Fruit fly (Drosophila melanogaster) whole organism, prepupa: Measurements from ENCODE around the gene CG12589.
A peak's percentile ranks its signal among the peaks of the same experiment; 100 is the strongest.

ENCODE experiments used
- Blimp-1 ChIP-seq: fragments of 200-800 bp; sonication (Bioruptor generic); optimal IDR thresholded peaks from 3 replicates; lab custom pipeline; 2017; ENCODE audit warnings: missing biosample characterization, missing genetic modification characterization, mild to moderate bottlenecking, moderate library complexity, missing genetic modification reagents
- CG10631 ChIP-seq: fragments of 200-800 bp; sonication (Bioruptor generic); optimal IDR thresholded peaks from 2 replicates; lab custom pipeline; 2016; ENCODE audit warnings: missing biosample characterization, missing genetic modification characterization
- CG10669 ChIP-seq: fragments of 200-800 bp; sonication (Bioruptor generic); optimal IDR thresholded peaks from 3 replicates; lab custom pipeline; 2018; ENCODE audit warnings: missing biosample characterization, mild to moderate bottlenecking, missing genetic modification characterization, moderate library complexity
- CG11294 ChIP-seq: fragments of 200-800 bp; sonication (Bioruptor generic); IDR thresholded peaks from 2 replicates; pipeline ENCODE4 v1.3.6; 2022; ENCODE audit warnings: missing biosample characterization, missing genetic modification characterization
- CG11762 ChIP-seq: fragments of 200-800 bp; sonication (Bioruptor generic); optimal IDR thresholded peaks from 3 replicates; lab custom pipeline; 2016; ENCODE audit warnings: missing biosample characterization, missing genetic modification characterization; ENCODE audit not compliant: insufficient read depth
- CG15336 ChIP-seq: fragments of 200-800 bp; sonication (Bioruptor generic); IDR thresholded peaks from 2 replicates; pipeline ENCODE4 v1.3.6; 2022; ENCODE audit warnings: missing biosample characterization, missing genetic modification characterization
- CG1621 ChIP-seq: fragments of 200-800 bp; sonication (Bioruptor generic); optimal IDR thresholded peaks from 3 replicates; lab custom pipeline; 2018; ENCODE audit warnings: missing biosample characterization, mild to moderate bottlenecking, missing genetic modification characterization
- CG16779 ChIP-seq: fragments of 200-800 bp; sonication (Bioruptor generic); optimal IDR thresholded peaks from 3 replicates; lab custom pipeline; 2017; ENCODE audit warnings: missing biosample characterization, mild to moderate bottlenecking, missing genetic modification characterization
- CG31627 ChIP-seq: fragments of 200-800 bp; sonication (Bioruptor generic); optimal IDR thresholded peaks from 3 replicates; lab custom pipeline; 2016; ENCODE audit warnings: missing biosample characterization, missing genetic modification characterization
- CG32006 ChIP-seq: fragments of 200-800 bp; sonication (Bioruptor generic); optimal IDR thresholded peaks from 3 replicates; lab custom pipeline; 2017; ENCODE audit warnings: missing biosample characterization, mild to moderate bottlenecking, missing genetic modification characterization
- CG34406 ChIP-seq: fragments of 200-800 bp; sonication (Bioruptor generic); optimal IDR thresholded peaks from 3 replicates; lab custom pipeline; 2016; ENCODE audit warnings: missing biosample characterization, missing genetic modification characterization
- CG4318 ChIP-seq: fragments of 200-800 bp; sonication (Bioruptor generic); optimal IDR thresholded peaks from 3 replicates; lab custom pipeline; 2017; ENCODE audit warnings: missing biosample characterization, mild to moderate bottlenecking, missing genetic modification characterization
- CG6163 ChIP-seq: fragments of 200-800 bp; sonication (Bioruptor generic); IDR thresholded peaks from 3 replicates; pipeline ENCODE4 v1.3.6; 2022; ENCODE audit warnings: missing biosample characterization, missing genetic modification characterization
- CG6792 ChIP-seq: fragments of 200-800 bp; sonication (Bioruptor generic); optimal IDR thresholded peaks from 3 replicates; lab custom pipeline; 2016; ENCODE audit warnings: missing biosample characterization, missing genetic modification characterization
- CG6854 ChIP-seq: fragments of 200-800 bp; sonication (Bioruptor generic); optimal IDR thresholded peaks from 2 replicates; lab custom pipeline; 2017; ENCODE audit warnings: missing biosample characterization, mild to moderate bottlenecking, missing genetic modification characterization
- CG7368 ChIP-seq: fragments of 200-800 bp; sonication (Bioruptor generic); optimal IDR thresholded peaks from 3 replicates; lab custom pipeline; 2016; ENCODE audit warnings: missing biosample characterization, missing genetic modification characterization
- CG8119 ChIP-seq: fragments of 200-800 bp; sonication (Bioruptor generic); IDR thresholded peaks from 3 replicates; pipeline ENCODE4 v1.3.6; 2022; ENCODE audit warnings: missing biosample characterization, missing genetic modification characterization
- CG8319 ChIP-seq: fragments of 200-800 bp; sonication (Bioruptor generic); optimal IDR thresholded peaks from 3 replicates; lab custom pipeline; 2016; ENCODE audit warnings: missing biosample characterization, missing genetic modification characterization
- CG8632 ChIP-seq: fragments of 200-800 bp; sonication (Bioruptor generic); optimal IDR thresholded peaks from 3 replicates; lab custom pipeline; 2016; ENCODE audit warnings: missing biosample characterization, missing genetic modification characterization
- CG9139 ChIP-seq: fragments of 200-800 bp; sonication (Bioruptor generic); optimal IDR thresholded peaks from 3 replicates; lab custom pipeline; 2017; ENCODE audit warnings: missing biosample characterization, mild to moderate bottlenecking, missing genetic modification characterization
- Eip75B ChIP-seq: fragments of 200-800 bp; sonication (Bioruptor generic); optimal IDR thresholded peaks from 3 replicates; lab custom pipeline; 2016; ENCODE audit warnings: missing biosample characterization, missing genetic modification characterization
- Eip78C ChIP-seq: fragments of 200-800 bp; sonication (Bioruptor generic); peaks from one replicate; lab custom pipeline; 2016; ENCODE audit warnings: missing biosample characterization, missing genetic modification characterization
- Eip93F ChIP-seq: fragments of 200-800 bp; sonication (Bioruptor generic); optimal IDR thresholded peaks from 2 replicates; lab custom pipeline; 2016; ENCODE audit warnings: missing biosample characterization, mild to moderate bottlenecking, missing genetic modification characterization
- Ets96B ChIP-seq: fragments of 200-800 bp; optimal IDR thresholded peaks from 2 replicates; lab custom pipeline; 2019; ENCODE audit warnings: missing biosample characterization, mild to moderate bottlenecking, missing genetic modification characterization, moderate library complexity
- Gug ChIP-seq: fragments of 200-800 bp; sonication (Bioruptor generic); IDR thresholded peaks from 2 replicates; pipeline ENCODE4 v1.3.6; 2022; ENCODE audit warnings: missing biosample characterization, missing genetic modification characterization
- Hr39 ChIP-seq: fragments of 200-800 bp; sonication (Bioruptor generic); optimal IDR thresholded peaks from 2 replicates; lab custom pipeline; 2016; ENCODE audit warnings: missing biosample characterization, missing genetic modification characterization
- Hr4 ChIP-seq: fragments of 200-800 bp; sonication (Bioruptor generic); optimal IDR thresholded peaks from 3 replicates; lab custom pipeline; 2016; ENCODE audit warnings: missing biosample characterization, missing genetic modification characterization
- Lpt ChIP-seq: fragments of 200-800 bp; sonication (Bioruptor generic); optimal IDR thresholded peaks from 3 replicates; lab custom pipeline; 2016; ENCODE audit warnings: missing biosample characterization, missing genetic modification characterization
- Met ChIP-seq: fragments of 200-800 bp; sonication (Bioruptor generic); optimal IDR thresholded peaks from 3 replicates; lab custom pipeline; 2016; ENCODE audit warnings: missing biosample characterization, missing genetic modification characterization
- OdsH ChIP-seq: fragments of 200-800 bp; sonication (Bioruptor generic); optimal IDR thresholded peaks from 3 replicates; lab custom pipeline; 2016; ENCODE audit warnings: missing biosample characterization, missing genetic modification characterization
- Smox ChIP-seq: fragments of 200-800 bp; sonication (Bioruptor generic); optimal IDR thresholded peaks from 3 replicates; lab custom pipeline; 2016; ENCODE audit warnings: missing biosample characterization, missing genetic modification characterization
- Sox14 ChIP-seq: fragments of 200-800 bp; sonication (Bioruptor generic); optimal IDR thresholded peaks from 3 replicates; lab custom pipeline; 2016; ENCODE audit warnings: missing biosample characterization, missing genetic modification characterization
- Sox15 ChIP-seq: fragments of 200-800 bp; sonication (Bioruptor generic); optimal IDR thresholded peaks from 3 replicates; lab custom pipeline; 2016; ENCODE audit warnings: missing biosample characterization, missing genetic modification characterization
- acj6 ChIP-seq: fragments of 200-800 bp; sonication (Bioruptor generic); optimal IDR thresholded peaks from 3 replicates; lab custom pipeline; 2016; ENCODE audit warnings: missing biosample characterization, missing genetic modification characterization
- dac ChIP-seq: fragments of 200-800 bp; sonication (Bioruptor generic); optimal IDR thresholded peaks from 2 replicates; lab custom pipeline; 2017; ENCODE audit warnings: missing biosample characterization, mild to moderate bottlenecking, missing genetic modification characterization
- dsx ChIP-seq: fragments of 200-800 bp; optimal IDR thresholded peaks from 3 replicates; lab custom pipeline; 2019; ENCODE audit warnings: missing biosample characterization, mild to moderate bottlenecking, missing genetic modification characterization, moderate library complexity; ENCODE audit not compliant: poor library complexity, severe bottlenecking
- esn ChIP-seq: fragments of 200-800 bp; sonication (Bioruptor generic); optimal IDR thresholded peaks from 2 replicates; lab custom pipeline; 2016; ENCODE audit warnings: missing biosample characterization, mild to moderate bottlenecking, missing genetic modification characterization, moderate library complexity
- fd85E ChIP-seq: fragments of 200-800 bp; sonication (Bioruptor generic); optimal IDR thresholded peaks from 3 replicates; lab custom pipeline; 2016; ENCODE audit warnings: missing biosample characterization, missing genetic modification characterization
- fkh ChIP-seq: fragments of 200-800 bp; sonication (Bioruptor generic); optimal IDR thresholded peaks from 3 replicates; lab custom pipeline; 2017; ENCODE audit warnings: missing biosample characterization, mild to moderate bottlenecking, missing genetic modification characterization, moderate library complexity
- lz ChIP-seq: fragments of 200-800 bp; sonication (Bioruptor generic); optimal IDR thresholded peaks from 3 replicates; lab custom pipeline; 2016; ENCODE audit warnings: missing biosample characterization, missing genetic modification characterization
- pdm3 ChIP-seq: fragments of 200-800 bp; sonication (Bioruptor generic); optimal IDR thresholded peaks from 3 replicates; lab custom pipeline; 2016; ENCODE audit warnings: missing biosample characterization, missing genetic modification characterization
- salr ChIP-seq, 2 experiments: fragments of 200-800 bp; sonication (Bioruptor generic); optimal IDR thresholded peaks; 3 replicates each; lab custom pipeline; 2016 to 2018; ENCODE audit warnings: missing biosample characterization in 2 of 2, missing genetic modification characterization in 2 of 2, mild to moderate bottlenecking in 1 of 2
- spab ChIP-seq: fragments of 200-800 bp; sonication (Bioruptor generic); optimal IDR thresholded peaks from 2 replicates; lab custom pipeline; 2017; ENCODE audit warnings: missing biosample characterization, mild to moderate bottlenecking, missing genetic modification characterization, missing genetic modification reagents
- ss ChIP-seq, 2 experiments: fragments of 200-800 bp; sonication (Bioruptor generic); optimal IDR thresholded peaks; 2 replicates in 1 of 2; 3 replicates in 1 of 2; lab custom pipeline; 2017 to 2018; ENCODE audit warnings: mild to moderate bottlenecking in 2 of 2, missing biosample characterization in 2 of 2, missing genetic modification characterization in 2 of 2, moderate library complexity in 1 of 2
- svp ChIP-seq: fragments of 200-800 bp; sonication (Bioruptor generic); peaks from one replicate; lab custom pipeline; 2016; ENCODE audit warnings: missing biosample characterization, missing genetic modification characterization
- topi ChIP-seq: fragments of 200-800 bp; sonication (Bioruptor generic); optimal IDR thresholded peaks from 3 replicates; lab custom pipeline; 2016; ENCODE audit warnings: missing biosample characterization, missing genetic modification characterization

The CG12589 gene

dm6 chr3R:5112814-5113486, 25.8 kb downstream of the CG12589 start (continued):
- peak; percentile 88 for TF ChIP-seq CG31627
- TF ChIP-seq salr (GFP tag; optimal IDR thresholded peaks at IDR 0.05; lab: Kevin White, UChicago): peak; percentile 97
- TF ChIP-seq Hr39 (GFP tag; lab: Kevin White, UChicago): peak; percentile 85
- peak; percentile 99 for TF ChIP-seq Eip78C
- TF ChIP-seq Sox15 (GFP tag; lab: Kevin White, UChicago): peak; percentile 81
- TF ChIP-seq CG9139 (GFP tag; lab: Kevin White, UChicago): peak; percentile 92
- peak; percentile 98 for TF ChIP-seq Ets96B (tag; lab: Kevin White, UChicago)
- TF ChIP-seq Blimp-1: peak; percentile 46
- TF ChIP-seq Gug (GFP tag; lab: Robert Waterston, UW): peak; percentile 98
- TF ChIP-seq Hr4 (GFP tag; lab: Kevin White, UChicago): peak; percentile 99
- TF ChIP-seq svp (GFP tag; lab: Kevin White, UChicago): peak; percentile 93
- TF ChIP-seq ss (GFP tag; optimal IDR thresholded peaks at IDR 0.05; lab: Kevin White, UChicago): peak; percentile 94
- peak; percentile 98 for TF ChIP-seq CG15336 (GFP tag; lab: Robert Waterston, UW)
- TF ChIP-seq Eip75B (GFP tag; lab: Kevin White, UChicago): peak; percentile 96
- TF ChIP-seq CG16779: peak; percentile 94
- peak; percentile 96 for TF ChIP-seq CG7368 (GFP tag; lab: Kevin White, UChicago)
- TF ChIP-seq CG6854 (GFP tag; lab: Kevin White, UChicago): peak; percentile 74
- peak; percentile 87 for TF ChIP-seq CG8632 (GFP tag; lab: Kevin White, UChicago)
- peak; percentile 90 for TF ChIP-seq esn (GFP tag; lab: Kevin White, UChicago)
- peak; percentile 98 for TF ChIP-seq dac
- TF ChIP-seq CG8119 (GFP tag; lab: Robert Waterston, UW): peak; percentile 99
- peak; percentile 97 for TF ChIP-seq CG10631
- TF ChIP-seq CG34406 (GFP tag; lab: Kevin White, UChicago): peak; percentile 88
- TF ChIP-seq fd85E (GFP tag; lab: Kevin White, UChicago): peak; percentile 84
- TF ChIP-seq CG6792: peak; percentile 92
- TF ChIP-seq CG32006 (GFP tag; lab: Kevin White, UChicago): peak; percentile 99
- TF ChIP-seq Lpt: peak; percentile 98
- TF ChIP-seq Eip93F (GFP tag; lab: Kevin White, UChicago): no peak
- peak; percentile 84 for TF ChIP-seq Smox (GFP tag; lab: Kevin White, UChicago)
- TF ChIP-seq OdsH (GFP tag; lab: Kevin White, UChicago): peak; percentile 94
- peak; percentile 89 for TF ChIP-seq Met (GFP tag; lab: Kevin White, UChicago)
- TF ChIP-seq topi (GFP tag; lab: Kevin White, UChicago): peak; percentile 88
- peak; percentile 94 for TF ChIP-seq acj6
- peak; percentile 86 for TF ChIP-seq CG8319 (GFP tag; lab: Kevin White, UChicago)

dm6 chr3R:5112409-5112808, 26.4 kb downstream of the CG12589 start:
- TF ChIP-seq OdsH (GFP tag; lab: Kevin White, UChicago) (peak; percentile 24), dsx (GFP tag; lab: Kevin White, UChicago) (no peak), dac (no peak), CG1621 (tag; lab: Kevin White, UChicago) (peak; percentile 42), CG9139 (GFP tag; lab: Kevin White, UChicago) (no peak), pdm3 (GFP tag; lab: Kevin White, UChicago) (peak; percentile 6), topi (GFP tag; lab: Kevin White, UChicago) (peak; percentile 19), Sox15 (GFP tag; lab: Kevin White, UChicago) (no peak), CG6854 (GFP tag; lab: Kevin White, UChicago) (no peak), fkh (GFP tag; lab: Kevin White, UChicago) (no peak), svp (GFP tag; lab: Kevin White, UChicago) (peak; percentile 33), spab (GFP tag; lab: Kevin White, UChicago) (peak; percentile 19), Eip75B (GFP tag; lab: Kevin White, UChicago) (no peak), CG6792 (no peak), Eip93F (GFP tag; lab: Kevin White, UChicago) (no peak), CG4318 (GFP tag; lab: Kevin White, UChicago) (no peak), CG7368 (GFP tag; lab: Kevin White, UChicago) (no peak), fd85E (GFP tag; lab: Kevin White, UChicago) (no peak), CG11294 (no peak), Sox14 (GFP tag; lab: Kevin White, UChicago) (peak; percentile 40), CG31627 (no peak), lz (no peak), CG6163 (peak; percentile 37; the same call in 2 of the 3 replicates), Lpt (no peak), CG10669 (peak; percentile 58), salr (GFP tag; optimal IDR thresholded peaks at IDR 0.05; lab: Kevin White, UChicago) (no peak), Smox (GFP tag; lab: Kevin White, UChicago) (no peak), CG8319 (GFP tag; lab: Kevin White, UChicago) (no peak), acj6 (peak; percentile 16), Blimp-1 (no peak), CG11762 (GFP tag; lab: Kevin White, UChicago) (peak; percentile 35)
